Fruit fly (Drosophila melanogaster) whole organism, embryonic: ENCODE data around the gene CG43998.

Experiments used
- Adf1 ChIP-seq: fragments of 200-800 bp; sonication (Bioruptor generic); IDR thresholded peaks from 2 replicates; pipeline ENCODE4 v1.3.6; 2022; ENCODE audit warnings: missing biosample characterization, missing genetic modification characterization
- Antp ChIP-seq: fragments of 200-800 bp; sonication (Bioruptor generic); optimal IDR thresholded peaks from 3 replicates; lab custom pipeline; 2016; ENCODE audit warnings: missing biosample characterization, missing genetic modification characterization
- BEAF-32 ChIP-seq: fragments of 200-800 bp; sonication (Bioruptor generic); optimal IDR thresholded peaks from 3 replicates; lab custom pipeline; 2017; ENCODE audit warnings: missing biosample characterization, missing genetic modification characterization, mild to moderate bottlenecking, moderate library complexity, missing genetic modification reagents
- CG10431 ChIP-seq: fragments of 200-800 bp; sonication (Bioruptor generic); optimal IDR thresholded peaks from 3 replicates; lab custom pipeline; 2018; ENCODE audit warnings: missing biosample characterization, mild to moderate bottlenecking, missing genetic modification characterization
- CG10543 ChIP-seq: fragments of 200-800 bp; sonication (Bioruptor generic); optimal IDR thresholded peaks from 3 replicates; lab custom pipeline; 2017; ENCODE audit warnings: missing biosample characterization, mild to moderate bottlenecking, missing genetic modification characterization, moderate library complexity
- CG12769 ChIP-seq: fragments of 200-800 bp; sonication (Bioruptor generic); optimal IDR thresholded peaks from 2 replicates; lab custom pipeline; 2019; ENCODE audit warnings: missing biosample characterization, mild to moderate bottlenecking, missing genetic modification characterization, moderate library complexity
- CG13123 ChIP-seq: fragments of 200-800 bp; sonication (Bioruptor generic); optimal IDR thresholded peaks from 2 replicates; lab custom pipeline; 2016; ENCODE audit warnings: missing biosample characterization, missing genetic modification characterization
- CG15601 ChIP-seq: fragments of 200-800 bp; sonication (Bioruptor generic); optimal IDR thresholded peaks from 3 replicates; lab custom pipeline; 2019; ENCODE audit warnings: missing biosample characterization, mild to moderate bottlenecking, missing genetic modification characterization, moderate library complexity
- CG15696 ChIP-seq: fragments of 200-800 bp; sonication (Bioruptor generic); optimal IDR thresholded peaks from 2 replicates; lab custom pipeline; 2019; ENCODE audit warnings: missing biosample characterization, mild to moderate bottlenecking, missing genetic modification characterization, moderate library complexity
- CG16779 ChIP-seq: fragments of 200-800 bp; sonication (Bioruptor generic); IDR thresholded peaks from 2 replicates; pipeline ENCODE4 v1.3.6; 2022; ENCODE audit warnings: missing biosample characterization, missing genetic modification characterization
- CG17186 ChIP-seq: fragments of 200-800 bp; sonication (Bioruptor generic); optimal IDR thresholded peaks from 3 replicates; lab custom pipeline; 2017; ENCODE audit warnings: missing biosample characterization, missing genetic modification reagents, missing genetic modification characterization
- CG17829 ChIP-seq: fragments of 200-800 bp; optimal IDR thresholded peaks from 2 replicates; lab custom pipeline; 2019; ENCODE audit warnings: missing biosample characterization, mild to moderate bottlenecking, missing genetic modification characterization, moderate library complexity
- CG2199 ChIP-seq: fragments of 200-800 bp; sonication (Bioruptor generic); IDR thresholded peaks from 3 replicates; pipeline ENCODE4 v1.3.6; 2022; ENCODE audit warnings: missing biosample characterization, missing genetic modification characterization
- CG34376 ChIP-seq: fragments of 200-800 bp; sonication (Bioruptor generic); optimal IDR thresholded peaks from 2 replicates; lab custom pipeline; 2018; ENCODE audit warnings: missing biosample characterization, mild to moderate bottlenecking, missing genetic modification characterization
- CG6254 ChIP-seq: fragments of 200-800 bp; sonication (Bioruptor generic); optimal IDR thresholded peaks from 3 replicates; lab custom pipeline; 2017; ENCODE audit warnings: mild to moderate bottlenecking, missing biosample characterization, missing genetic modification reagents, missing genetic modification characterization
- CG6654 ChIP-seq: fragments of 200-800 bp; sonication (Bioruptor generic); optimal IDR thresholded peaks from 2 replicates; lab custom pipeline; 2017; ENCODE audit warnings: missing biosample characterization, mild to moderate bottlenecking, missing genetic modification characterization
- CG8924 ChIP-seq: fragments of 200-800 bp; optimal IDR thresholded peaks from 3 replicates; lab custom pipeline; 2019; ENCODE audit warnings: missing biosample characterization, mild to moderate bottlenecking, missing genetic modification characterization, moderate library complexity
- CG9215 ChIP-seq: fragments of 200-800 bp; sonication (Bioruptor generic); IDR thresholded peaks from 2 replicates; pipeline ENCODE4 v1.3.6; 2022; ENCODE audit warnings: missing biosample characterization, missing genetic modification characterization
- Dfd ChIP-seq, 2 experiments: fragments of >200 bp; optimal IDR thresholded peaks; 2 replicates each; lab custom pipeline; 2017; ENCODE audit warnings: missing biosample characterization in 2 of 2, missing genetic modification characterization in 2 of 2
- Fer1 ChIP-seq: fragments of 200-800 bp; sonication (Bioruptor generic); optimal IDR thresholded peaks from 2 replicates; lab custom pipeline; 2017; ENCODE audit warnings: missing biosample characterization, mild to moderate bottlenecking, missing genetic modification characterization
- Gsc ChIP-seq: fragments of 200-800 bp; sonication (Bioruptor generic); IDR thresholded peaks from 2 replicates; pipeline ENCODE4 v1.3.6; 2022; ENCODE audit warnings: missing biosample characterization, missing genetic modification characterization
- Gug ChIP-seq: fragments of 200-800 bp; sonication (Bioruptor generic); IDR thresholded peaks from 4 replicates; pipeline ENCODE4 v1.3.6; 2022; ENCODE audit warnings: missing biosample characterization, missing genetic modification characterization
- HLH3B ChIP-seq: fragments of 200-800 bp; sonication (Bioruptor generic); IDR thresholded peaks from 2 replicates; pipeline ENCODE4 v1.3.6; 2022; ENCODE audit warnings: missing biosample characterization, missing genetic modification characterization
- Lhr ChIP-seq: fragments of 200-800 bp; sonication (Bioruptor generic); optimal IDR thresholded peaks from 3 replicates; lab custom pipeline; 2017; ENCODE audit warnings: mild to moderate bottlenecking, missing biosample characterization, missing genetic modification reagents, missing genetic modification characterization
- Nf-YC ChIP-seq: fragments of 200-800 bp; optimal IDR thresholded peaks from 3 replicates; lab custom pipeline; 2019; ENCODE audit warnings: missing biosample characterization, mild to moderate bottlenecking, missing genetic modification characterization, moderate library complexity
- Pdp1 ChIP-seq, 2 experiments: fragments of 200-800 bp; sonication (Bioruptor generic); optimal IDR thresholded peaks; 3 replicates each; lab custom pipeline; 2016; ENCODE audit warnings: missing biosample characterization in 2 of 2, missing genetic modification characterization in 2 of 2, mild to moderate bottlenecking in 1 of 2, moderate library complexity in 1 of 2
- Ssrp ChIP-seq: fragments of 200-800 bp; sonication (Bioruptor generic); optimal IDR thresholded peaks from 2 replicates; lab custom pipeline; 2018; ENCODE audit warnings: missing biosample characterization, mild to moderate bottlenecking, missing genetic modification characterization, moderate library complexity
- Stat92E ChIP-seq, 3 experiments: fragments of >200 bp in 2 of 3; fragments of 200-800 bp in 1 of 3; sonication (Bioruptor generic) in 1 of 3; optimal IDR thresholded peaks; 2 replicates each; lab custom pipeline; 2017 to 2019; ENCODE audit warnings: missing biosample characterization in 3 of 3, missing genetic modification characterization in 3 of 3, mild to moderate bottlenecking in 1 of 3, moderate library complexity in 1 of 3
- chif ChIP-seq, 2 experiments: fragments of 200-800 bp; sonication (Bioruptor generic); optimal IDR thresholded peaks; 3 replicates each; lab custom pipeline; 2016; ENCODE audit warnings: missing biosample characterization in 2 of 2, missing genetic modification characterization in 2 of 2
- chn ChIP-seq: fragments of 200-800 bp; sonication (Bioruptor generic); optimal IDR thresholded peaks from 2 replicates; lab custom pipeline; 2016; ENCODE audit warnings: missing biosample characterization, missing genetic modification characterization
- corto ChIP-seq: fragments of 200-800 bp; sonication (Bioruptor generic); optimal IDR thresholded peaks from 2 replicates; lab custom pipeline; 2016; ENCODE audit warnings: missing biosample characterization, mild to moderate bottlenecking, missing genetic modification characterization, moderate library complexity
- crol ChIP-seq: fragments of 200-800 bp; sonication (Bioruptor generic); IDR thresholded peaks from 2 replicates; pipeline ENCODE4 v1.3.6; 2022; ENCODE audit warnings: missing biosample characterization, missing genetic modification characterization
- crp ChIP-seq, 2 experiments: fragments of 200-800 bp; sonication (Bioruptor generic); optimal IDR thresholded peaks; 2 replicates in 1 of 2; 3 replicates in 1 of 2; lab custom pipeline; 2017; ENCODE audit warnings: missing biosample characterization in 2 of 2, missing genetic modification characterization in 2 of 2, mild to moderate bottlenecking in 1 of 2, moderate library complexity in 1 of 2
- dmrt99B ChIP-seq: fragments of 200-800 bp; sonication (Bioruptor generic); optimal IDR thresholded peaks from 2 replicates; lab custom pipeline; 2018; ENCODE audit warnings: missing biosample characterization, mild to moderate bottlenecking, missing genetic modification characterization, moderate library complexity
- exex ChIP-seq: fragments of 200-800 bp; sonication (Bioruptor generic); optimal IDR thresholded peaks from 4 replicates; lab custom pipeline; 2018; ENCODE audit warnings: missing biosample characterization, mild to moderate bottlenecking, missing genetic modification characterization, moderate library complexity
- eyg ChIP-seq: fragments of 200-800 bp; sonication (Bioruptor generic); optimal IDR thresholded peaks from 3 replicates; lab custom pipeline; 2016; ENCODE audit warnings: missing biosample characterization, missing genetic modification characterization
- fd96Cb ChIP-seq: fragments of 200-800 bp; sonication (Bioruptor generic); optimal IDR thresholded peaks from 2 replicates; lab custom pipeline; 2018; ENCODE audit warnings: missing biosample characterization, mild to moderate bottlenecking, missing genetic modification characterization, moderate library complexity
- gce ChIP-seq: fragments of 200-800 bp; sonication (Bioruptor generic); IDR thresholded peaks from 3 replicates; pipeline ENCODE4 v1.3.6; 2022; ENCODE audit warnings: missing biosample characterization, missing genetic modification characterization
- gfzf ChIP-seq: fragments of 200-800 bp; sonication (Bioruptor generic); optimal IDR thresholded peaks from 2 replicates; lab custom pipeline; 2016; ENCODE audit warnings: missing biosample characterization, mild to moderate bottlenecking, missing genetic modification characterization, moderate library complexity
- grau ChIP-seq: fragments of 200-800 bp; optimal IDR thresholded peaks from 3 replicates; lab custom pipeline; 2019; ENCODE audit warnings: missing biosample characterization, mild to moderate bottlenecking, missing genetic modification characterization, moderate library complexity
- gsb ChIP-seq: fragments of 200-800 bp; sonication (Bioruptor generic); IDR thresholded peaks from 2 replicates; pipeline ENCODE4 v1.3.6; 2022; ENCODE audit warnings: missing biosample characterization, missing genetic modification characterization
- ham ChIP-seq: fragments of 200-800 bp; sonication (Bioruptor generic); IDR thresholded peaks from 2 replicates; pipeline ENCODE4 v1.3.6; 2022; ENCODE audit warnings: missing biosample characterization, missing genetic modification characterization
- hb ChIP-seq: fragments of 200-800 bp; sonication (Bioruptor generic); IDR thresholded peaks from 3 replicates; pipeline ENCODE4 v1.3.6; 2022; ENCODE audit warnings: missing biosample characterization, missing genetic modification characterization; ENCODE audit not compliant: partially characterized antibody
- klu ChIP-seq: fragments of 200-800 bp; sonication (Bioruptor generic); IDR thresholded peaks from 2 replicates; pipeline ENCODE4 v1.3.6; 2022; ENCODE audit warnings: missing biosample characterization, missing genetic modification characterization
- maf-S ChIP-seq: fragments of 200-800 bp; sonication (Bioruptor generic); optimal IDR thresholded peaks from 2 replicates; lab custom pipeline; 2016; ENCODE audit warnings: missing biosample characterization, missing genetic modification characterization
- nerfin-2 ChIP-seq: fragments of 200-800 bp; sonication (Bioruptor generic); IDR thresholded peaks from 2 replicates; pipeline ENCODE4 v1.3.6; 2022; ENCODE audit warnings: missing biosample characterization, missing genetic modification characterization; ENCODE audit not compliant: partially characterized antibody
- pzg ChIP-seq: fragments of 200-800 bp; sonication (Bioruptor generic); optimal IDR thresholded peaks from 3 replicates; lab custom pipeline; 2018; ENCODE audit warnings: missing biosample characterization, mild to moderate bottlenecking, missing genetic modification characterization, moderate library complexity
- slbo ChIP-seq: fragments of 200-800 bp; sonication (Bioruptor generic); IDR thresholded peaks from 2 replicates; pipeline ENCODE4 v1.3.6; 2022; ENCODE audit warnings: missing biosample characterization, missing genetic modification characterization
- slp2 ChIP-seq: fragments of 200-800 bp; sonication (Bioruptor generic); optimal IDR thresholded peaks from 2 replicates; lab custom pipeline; 2016; ENCODE audit warnings: missing biosample characterization, missing genetic modification characterization
- sob ChIP-seq: fragments of 200-800 bp; sonication (Bioruptor generic); IDR thresholded peaks from 2 replicates; pipeline ENCODE4 v1.3.6; 2022; ENCODE audit warnings: missing biosample characterization, missing genetic modification characterization

Gene CG43998

dm6 chr3R:23919366-23919765 is 9.4 kb downstream of the CG43998 start (continued):
- no peak for TF ChIP-seq slbo (GFP tag; lab: Robert Waterston, UW)
- TF ChIP-seq CG16779 (GFP tag; lab: Robert Waterston, UW), result no peak
- TF ChIP-seq CG17186 (GFP tag; lab: Kevin White, UChicago), result no peak
- peak; percentile 29 for TF ChIP-seq CG15696
- no peak for TF ChIP-seq CG10431 (GFP tag; lab: Kevin White, UChicago)
- peak in 1 of 2 experiments; percentile 5 for TF ChIP-seq Pdp1 (GFP tag; optimal IDR thresholded peaks at IDR 0.05; lab: Kevin White, UChicago)
- TF ChIP-seq CG8924 (tag; lab: Kevin White, UChicago), result peak; percentile 38
- TF ChIP-seq CG12769 (tag; lab: Kevin White, UChicago), result peak; percentile 56
- TF ChIP-seq crp (GFP tag; optimal IDR thresholded peaks at IDR 0.05; lab: Kevin White, UChicago), result no peak
- TF ChIP-seq Nf-YC (tag; lab: Kevin White, UChicago), result peak; percentile 26
- TF ChIP-seq corto (GFP tag; lab: Kevin White, UChicago), result no peak
- no peak for TF ChIP-seq eyg (GFP tag; lab: Kevin White, UChicago)
- no peak for TF ChIP-seq nerfin-2 (GFP tag; lab: Robert Waterston, UW)
- TF ChIP-seq fd96Cb (tag; lab: Kevin White, UChicago), result no peak
- TF ChIP-seq CG34376 (GFP tag; lab: Kevin White, UChicago), result peak; percentile 2
- TF ChIP-seq CG9215 (GFP tag; lab: Robert Waterston, UW), result no peak
- TF ChIP-seq dmrt99B, result peak; percentile 52
- no peak for TF ChIP-seq hb (GFP tag; lab: Robert Waterston, UW)
- no peak for TF ChIP-seq chif (GFP tag; optimal IDR thresholded peaks at IDR 0.05; lab: Kevin White, UChicago)
- TF ChIP-seq gfzf (GFP tag; lab: Kevin White, UChicago), result no peak
- peak; percentile 60 for TF ChIP-seq exex (tag; lab: Kevin White, UChicago)
- no peak for TF ChIP-seq slp2
- peak; percentile 63; the same call in 1 of the 2 replicates for TF ChIP-seq sob (GFP tag; lab: Robert Waterston, UW)
- peak; percentile 85 for TF ChIP-seq Fer1 (GFP tag; lab: Kevin White, UChicago)
- TF ChIP-seq CG10543 (GFP tag; lab: Kevin White, UChicago), result peak; percentile 76
- peak; percentile 8 for TF ChIP-seq CG13123 (GFP tag; lab: Kevin White, UChicago)
- no peak for TF ChIP-seq Lhr (GFP tag; lab: Kevin White, UChicago)
- TF ChIP-seq Gsc (GFP tag; lab: Robert Waterston, UW), result no peak
- no peak for TF ChIP-seq klu (GFP tag; lab: Robert Waterston, UW)
- 0 out of 3 replicates have a peak, but pooled peaks have one; percentile 28 for TF ChIP-seq gce (GFP tag; lab: Robert Waterston, UW)
- no peak for TF ChIP-seq ham (GFP tag; lab: Robert Waterston, UW)
- TF ChIP-seq maf-S (GFP tag; lab: Kevin White, UChicago), result no peak
- no peak for TF ChIP-seq Ssrp (tag; lab: Kevin White, UChicago)
- no peak for TF ChIP-seq grau (tag; lab: Kevin White, UChicago)
- TF ChIP-seq Stat92E (GFP tag; optimal IDR thresholded peaks at IDR 0.05; lab: Kevin White, UChicago), result no peak
- no peak for TF ChIP-seq Antp (GFP tag; lab: Kevin White, UChicago)
- peak; percentile 32 for TF ChIP-seq CG15601 (tag; lab: Kevin White, UChicago)
- no peak for TF ChIP-seq Dfd (GFP tag; optimal IDR thresholded peaks at IDR 0.05; lab: Kevin White, UChicago)
- TF ChIP-seq chn (GFP tag; lab: Kevin White, UChicago), result no peak
- peak; percentile 24; the same call in 1 of the 2 replicates for TF ChIP-seq HLH3B
- no peak for TF ChIP-seq pzg (GFP tag; lab: Kevin White, UChicago)
- no peak for TF ChIP-seq CG17829 (tag; lab: Kevin White, UChicago)
- TF ChIP-seq crol (GFP tag; lab: Robert Waterston, UW), result peak; percentile 78
- TF ChIP-seq BEAF-32 (GFP tag; lab: Kevin White, UChicago), result no peak
- TF ChIP-seq gsb (GFP tag; lab: Robert Waterston, UW), result 0 out of 2 replicates have a peak, but pooled peaks have one; percentile 28
- TF ChIP-seq CG6254 (GFP tag; lab: Kevin White, UChicago), result peak; percentile 21
- no peak for TF ChIP-seq CG6654 (GFP tag; lab: Kevin White, UChicago)
- TF ChIP-seq Gug (GFP tag; lab: Robert Waterston, UW), result no peak
- TF ChIP-seq Adf1 (GFP tag; lab: Robert Waterston, UW), result no peak
- TF ChIP-seq CG2199 (GFP tag; lab: Robert Waterston, UW), result no peak
